Worm (Caenorhabditis elegans) whole organism, L4 larva: ENCODE results near the gene B0252.5.

Experiments used
- F10B5.3 ChIP-seq: sonication (generic microtip); optimal IDR thresholded peaks from 2 replicates; lab custom pipeline; 2016; ENCODE audit warnings: mild to moderate bottlenecking, missing genetic modification characterization, missing compliant biosample characterization
- F49E8.2 ChIP-seq: sonication (generic microtip); optimal IDR thresholded peaks from 2 replicates; lab custom pipeline; 2016; ENCODE audit warnings: missing compliant biosample characterization, mild to moderate bottlenecking, missing genetic modification characterization, borderline replicate concordance
- T20F7.1 ChIP-seq: fragments of 200-800 bp; sonication (Bioruptor generic); optimal IDR thresholded peaks from 2 replicates; lab custom pipeline; 2018; ENCODE audit warnings: mild to moderate bottlenecking, missing genetic modification characterization, missing compliant biosample characterization
- aha-1 ChIP-seq: fragments of 150-350 bp; peaks from one replicate; lab custom pipeline; 2014; ENCODE audit warnings: missing biosample characterization, missing genetic modification characterization
- arid-1 ChIP-seq: fragments of 200-800 bp; sonication (Bioruptor generic); conservative IDR thresholded peaks from 2 replicates; pipeline ENCODE4 v1.3.6; 2022; ENCODE audit warnings: missing genetic modification reagents, missing genetic modification characterization, missing compliant biosample characterization
- ceh-20 ChIP-seq: fragments of 200-800 bp; sonication (Bioruptor generic); IDR thresholded peaks from 2 replicates; pipeline ENCODE4 v1.3.6; 2022; ENCODE audit warnings: missing genetic modification reagents, missing genetic modification characterization, missing compliant biosample characterization
- ceh-32 ChIP-seq: sonication (generic microtip); optimal IDR thresholded peaks from 2 replicates; lab custom pipeline; 2016; ENCODE audit warnings: mild to moderate bottlenecking, missing genetic modification characterization, missing compliant biosample characterization; ENCODE audit not compliant: poor library complexity
- ceh-44 ChIP-seq: fragments of 200-800 bp; sonication (Bioruptor generic); IDR thresholded peaks from 2 replicates; pipeline ENCODE4 v1.3.6; 2022; ENCODE audit warnings: missing genetic modification reagents, missing genetic modification characterization, missing compliant biosample characterization
- ces-1 ChIP-seq: fragments of 150-350 bp; sonication (generic microtip); optimal IDR thresholded peaks from 4 replicates; lab custom pipeline; 2014; ENCODE audit warnings: missing biosample characterization, missing genetic modification reagents, missing genetic modification characterization
- cey-2 ChIP-seq: sonication (generic microtip); optimal IDR thresholded peaks from 3 replicates; lab custom pipeline; 2017; ENCODE audit warnings: missing genetic modification characterization, mild to moderate bottlenecking, missing compliant biosample characterization, antibody characterized with exemption, borderline replicate concordance; ENCODE audit not compliant: insufficient read depth
- ctbp-1 ChIP-seq: fragments of 200-800 bp; sonication (Bioruptor generic); IDR thresholded peaks from 2 replicates; pipeline ENCODE4 v1.3.6; 2022; ENCODE audit warnings: missing genetic modification reagents, missing genetic modification characterization, missing compliant biosample characterization
- daf-16 ChIP-seq, 3 experiments: sonication (generic microtip); optimal IDR thresholded peaks; 2 replicates each; lab custom pipeline; 2016 to 2017; ENCODE audit warnings: missing genetic modification characterization in 3 of 3, missing genetic modification reagents in 3 of 3, mild to moderate bottlenecking in 2 of 3, missing compliant biosample characterization in 2 of 3, missing biosample characterization in 1 of 3, moderate library complexity in 1 of 3
- daf-8 ChIP-seq: fragments of 200-800 bp; sonication (Bioruptor generic); IDR thresholded peaks from 2 replicates; pipeline ENCODE4 v1.3.6; 2022; ENCODE audit warnings: missing genetic modification characterization, missing compliant biosample characterization
- dmd-6 ChIP-seq: fragments of 200-800 bp; sonication (Bioruptor generic); IDR thresholded peaks from 2 replicates; pipeline ENCODE4 v1.3.6; 2022; ENCODE audit warnings: missing genetic modification reagents, missing genetic modification characterization, missing compliant biosample characterization
- dmd-8 ChIP-seq: fragments of 200-800 bp; sonication (Bioruptor generic); IDR thresholded peaks from 2 replicates; pipeline ENCODE4 v1.3.6; 2022; ENCODE audit warnings: missing genetic modification characterization, missing compliant biosample characterization
- dmd-9 ChIP-seq: fragments of 200-800 bp; sonication (Bioruptor generic); IDR thresholded peaks from 2 replicates; pipeline ENCODE4 v1.3.6; 2022; ENCODE audit warnings: missing genetic modification reagents, missing genetic modification characterization, missing compliant biosample characterization
- egl-43 ChIP-seq: fragments of 200-800 bp; sonication (Bioruptor generic); IDR thresholded peaks from 2 replicates; pipeline ENCODE4 v1.3.6; 2022; ENCODE audit warnings: missing genetic modification reagents, missing genetic modification characterization, missing compliant biosample characterization
- fkh-10 ChIP-seq: fragments of 150-350 bp; optimal IDR thresholded peaks from 2 replicates; lab custom pipeline; 2014; ENCODE audit warnings: missing biosample characterization, missing genetic modification reagents, missing genetic modification characterization
- fos-1 ChIP-seq: fragments of 150-350 bp; optimal IDR thresholded peaks from 2 replicates; lab custom pipeline; 2014; ENCODE audit warnings: missing biosample characterization, missing genetic modification characterization
- hif-1 ChIP-seq, 2 experiments: sonication (generic microtip); optimal IDR thresholded peaks; 2 replicates each; lab custom pipeline; 2016 to 2017; ENCODE audit warnings: missing compliant biosample characterization in 2 of 2, missing genetic modification characterization in 2 of 2, missing genetic modification reagents in 2 of 2, missing genotype in 2 of 2, mild to moderate bottlenecking in 1 of 2
- hlh-11 ChIP-seq: fragments of 200-800 bp; sonication (Bioruptor generic); optimal IDR thresholded peaks from 2 replicates; lab custom pipeline; 2018; ENCODE audit warnings: mild to moderate bottlenecking, missing genetic modification characterization, missing compliant biosample characterization
- hlh-30 ChIP-seq: sonication (generic microtip); optimal IDR thresholded peaks from 2 replicates; lab custom pipeline; 2017; ENCODE audit warnings: antibody characterized with exemption, mild to moderate bottlenecking, missing genetic modification characterization, missing compliant biosample characterization; ENCODE audit not compliant: insufficient read depth
- hmg-1.1 ChIP-seq: fragments of 200-800 bp; sonication (Bioruptor generic); IDR thresholded peaks from 2 replicates; pipeline ENCODE4 v1.3.6; 2022; ENCODE audit warnings: missing genetic modification reagents, missing genetic modification characterization, missing compliant biosample characterization
- lin-13 ChIP-seq: fragments of 150-350 bp; optimal IDR thresholded peaks from 2 replicates; lab custom pipeline; 2014; ENCODE audit warnings: missing biosample characterization, missing genetic modification reagents, missing genetic modification characterization
- lin-29 ChIP-seq: fragments of 200-800 bp; sonication (Bioruptor generic); IDR thresholded peaks from 2 replicates; pipeline ENCODE4 v1.3.6; 2022; ENCODE audit warnings: missing genetic modification reagents, missing genetic modification characterization, missing compliant biosample characterization
- lin-38 ChIP-seq: fragments of 200-800 bp; sonication (Bioruptor generic); IDR thresholded peaks from 2 replicates; pipeline ENCODE4 v1.3.6; 2022; ENCODE audit warnings: missing genetic modification reagents, missing genetic modification characterization, missing compliant biosample characterization
- lir-3 ChIP-seq: sonication (generic microtip); optimal IDR thresholded peaks from 2 replicates; lab custom pipeline; 2016; ENCODE audit warnings: mild to moderate bottlenecking, missing genetic modification characterization, missing compliant biosample characterization
- lsy-2 ChIP-seq, 2 experiments: fragments of 150-350 bp in 1 of 2; sonication (generic microtip) in 1 of 2; optimal IDR thresholded peaks; 2 replicates each; lab custom pipeline; 2014 to 2017; ENCODE audit warnings: missing biosample characterization in 2 of 2, missing genetic modification characterization in 2 of 2
- madf-9 ChIP-seq: fragments of 200-800 bp; sonication (Bioruptor generic); conservative IDR thresholded peaks from 2 replicates; pipeline ENCODE4 v1.3.6; 2022; ENCODE audit warnings: missing genetic modification reagents, missing genetic modification characterization, missing compliant biosample characterization
- mdl-1 ChIP-seq, 2 experiments: fragments of 150-350 bp in 1 of 2; sonication (generic microtip) in 1 of 2; optimal IDR thresholded peaks; 2 replicates each; lab custom pipeline; 2014 to 2017; ENCODE audit warnings: missing biosample characterization in 2 of 2, missing genetic modification characterization in 2 of 2
- mep-1 ChIP-seq: fragments of 150-350 bp; sonication (generic microtip); optimal IDR thresholded peaks from 3 replicates; lab custom pipeline; 2014; ENCODE audit warnings: missing biosample characterization, missing genetic modification characterization
- mes-2 ChIP-seq: sonication (generic microtip); optimal IDR thresholded peaks from 2 replicates; lab custom pipeline; 2016; ENCODE audit warnings: missing genotype, mild to moderate bottlenecking, missing genetic modification characterization, missing compliant biosample characterization; ENCODE audit not compliant: poor library complexity, severe bottlenecking
- nhr-102 ChIP-seq: sonication (generic microtip); optimal IDR thresholded peaks from 2 replicates; lab custom pipeline; 2016; ENCODE audit warnings: mild to moderate bottlenecking, missing genetic modification characterization, moderate library complexity, missing compliant biosample characterization
- nhr-25 ChIP-seq: sonication (generic microtip); optimal IDR thresholded peaks from 2 replicates; lab custom pipeline; 2017; ENCODE audit warnings: missing genetic modification characterization, mild to moderate bottlenecking, missing compliant biosample characterization, antibody characterized with exemption, moderate library complexity, borderline replicate concordance; ENCODE audit not compliant: insufficient read depth
- nhr-42 ChIP-seq: fragments of 200-800 bp; sonication (Bioruptor generic); IDR thresholded peaks from 2 replicates; pipeline ENCODE4 v1.3.6; 2022; ENCODE audit warnings: missing genetic modification characterization, missing compliant biosample characterization
- nhr-6 ChIP-seq: fragments of 150-350 bp; optimal IDR thresholded peaks from 2 replicates; lab custom pipeline; 2014; ENCODE audit warnings: missing biosample characterization, missing genetic modification characterization
- nhr-77 ChIP-seq: fragments of 150-350 bp; optimal IDR thresholded peaks from 2 replicates; lab custom pipeline; 2014; ENCODE audit warnings: missing biosample characterization, missing genetic modification characterization
- pha-4 ChIP-seq, 2 experiments: fragments of 150-350 bp in 1 of 2; fragments of 200-800 bp in 1 of 2; sonication (Bioruptor generic) in 1 of 2; IDR thresholded peaks in 1 of 2; optimal IDR thresholded peaks in 1 of 2; 2 replicates each; pipeline versions ENCODE4 v1.3.6 to Lab custom; 2014 to 2022; ENCODE audit warnings: missing genetic modification characterization in 2 of 2, missing genetic modification reagents in 2 of 2, missing biosample characterization in 1 of 2, missing compliant biosample characterization in 1 of 2
- php-3 ChIP-seq: fragments of 200-800 bp; sonication (Bioruptor generic); IDR thresholded peaks from 2 replicates; pipeline ENCODE4 v1.3.6; 2022; ENCODE audit warnings: missing genetic modification reagents, missing genetic modification characterization, missing compliant biosample characterization
- pqm-1 ChIP-seq: sonication (generic microtip); optimal IDR thresholded peaks from 2 replicates; lab custom pipeline; 2017; ENCODE audit warnings: missing biosample characterization, missing genetic modification characterization
- skn-1 ChIP-seq: fragments of 150-350 bp; optimal IDR thresholded peaks from 2 replicates; lab custom pipeline; 2014; ENCODE audit warnings: missing biosample characterization, missing genetic modification characterization
- snpc-1.2 ChIP-seq: fragments of 200-800 bp; sonication (Bioruptor generic); IDR thresholded peaks from 2 replicates; pipeline ENCODE4 v1.3.6; 2022; ENCODE audit warnings: missing genetic modification reagents, missing genetic modification characterization, missing compliant biosample characterization
- spr-3 ChIP-seq: fragments of 200-800 bp; sonication (Bioruptor generic); optimal IDR thresholded peaks from 2 replicates; lab custom pipeline; 2018; ENCODE audit warnings: mild to moderate bottlenecking, missing genetic modification characterization, missing compliant biosample characterization
- tra-1 ChIP-seq: fragments of 200-800 bp; sonication (Bioruptor generic); IDR thresholded peaks from 2 replicates; pipeline ENCODE4 v1.3.6; 2022; ENCODE audit warnings: missing genetic modification reagents, missing genetic modification characterization, missing compliant biosample characterization
- zfp-3 ChIP-seq: fragments of 200-800 bp; sonication (Bioruptor generic); conservative IDR thresholded peaks from 2 replicates; pipeline ENCODE4 v1.3.6; 2022; ENCODE audit warnings: missing genetic modification reagents, missing genetic modification characterization, missing compliant biosample characterization

Gene B0252.5

ce11 chrII:6927034-6927433, 8.4 kb upstream of the B0252.5 start:
- TF ChIP-seq ceh-20 (0 out of 2 replicates have a peak, but pooled peaks have one; percentile 16), cey-2 (tag; lab: Kevin White, UChicago) (no peak), hmg-1.1 (0 out of 2 replicates have a peak, but pooled peaks have one; percentile 23), nhr-77 (no peak), lir-3 (tag; lab: Kevin White, UChicago) (no peak), snpc-1.2 (GFP tag; lab: Robert Waterston, UW) (no peak), ceh-44 (GFP tag; lab: Robert Waterston, UW) (no peak), hlh-30 (tag; lab: Kevin White, UChicago) (no peak), aha-1 (peak; percentile 93), dmd-6 (peak; percentile 8; the same call in 1 of the 2 replicates)

ce11 chrII:6926488-6926887, 7.8 kb upstream of the B0252.5 start:
- TF ChIP-seq mdl-1 (tag; optimal IDR thresholded peaks at IDR 0.05; lab: Kevin White, UChicago), result peak; percentile 61 to 91
- TF ChIP-seq ctbp-1 (GFP tag; lab: Robert Waterston, UW), result peak; percentile 72
- TF ChIP-seq fkh-10 (GFP tag; lab: Kevin White, UChicago), result peak; percentile 42
- no peak for TF ChIP-seq dmd-8 (GFP tag; lab: Robert Waterston, UW)
- peak; percentile 83 for TF ChIP-seq mes-2 (tag; lab: Kevin White, UChicago)
- no peak for TF ChIP-seq spr-3 (GFP tag; lab: Kevin White, UChicago)
- no peak for TF ChIP-seq nhr-6 (tag; lab: Kevin White, UChicago)
- TF ChIP-seq dmd-9, result no peak
- peak; percentile 14 for TF ChIP-seq nhr-25 (tag; lab: Kevin White, UChicago)
- TF ChIP-seq F49E8.2 (tag; lab: Kevin White, UChicago), result no peak
- peak; percentile 46 to 79 for TF ChIP-seq lsy-2 (tag; optimal IDR thresholded peaks at IDR 0.05; lab: Kevin White, UChicago)
- TF ChIP-seq aha-1, result peak; percentile 52
- peak; percentile 41 for TF ChIP-seq lin-38 (GFP tag; lab: Robert Waterston, UW)
- peak; percentile 87 for TF ChIP-seq hmg-1.1
- no peak for TF ChIP-seq nhr-42 (GFP tag; lab: Robert Waterston, UW)
- peak; percentile 56 for TF ChIP-seq lin-13
- TF ChIP-seq mep-1, result peak; percentile 91
- no peak for TF ChIP-seq fos-1 (tag; lab: Kevin White, UChicago)
- peak; percentile 63; the same call in 1 of the 2 replicates for TF ChIP-seq php-3
- TF ChIP-seq ceh-32 (tag; lab: Kevin White, UChicago), result peak; percentile 0
- peak; percentile 64 for TF ChIP-seq T20F7.1 (GFP tag; lab: Kevin White, UChicago)
- TF ChIP-seq madf-9 (GFP tag; lab: Robert Waterston, UW), result peak; percentile 31; the same call in 1 of the 2 replicates
- TF ChIP-seq hlh-11, result peak; percentile 94
- no peak for TF ChIP-seq daf-8 (GFP tag; lab: Robert Waterston, UW)
- peak; percentile 68 for TF ChIP-seq pqm-1 (tag; lab: Kevin White, UChicago)
- peak; percentile 47 for TF ChIP-seq nhr-102 (tag; lab: Kevin White, UChicago)
- peak; percentile 37; the same call in 1 of the 2 replicates for TF ChIP-seq egl-43
- TF ChIP-seq arid-1 (GFP tag; lab: Robert Waterston, UW), result peak; percentile 23; the same call in 1 of the 2 replicates
- TF ChIP-seq daf-16 (GFP tag; optimal IDR thresholded peaks at IDR 0.05; lab: Kevin White, UChicago), result peak; percentile 18 to 40
- peak; percentile 69 for TF ChIP-seq daf-16 (tag; optimal IDR thresholded peaks at IDR 0.05; lab: Kevin White, UChicago)
- TF ChIP-seq skn-1 (tag; lab: Kevin White, UChicago), result no peak
- peak; percentile 82 for TF ChIP-seq tra-1 (GFP tag; lab: Robert Waterston, UW)
- TF ChIP-seq pha-4 (GFP tag; IDR thresholded peaks at IDR 0.05; lab: Robert Waterston, UW), result peak; percentile 76; the same call in 1 of the 2 replicates
- TF ChIP-seq pha-4 (tag; optimal IDR thresholded peaks at IDR 0.05; lab: Kevin White, UChicago), result peak; percentile 30
- TF ChIP-seq F10B5.3 (tag; lab: Kevin White, UChicago), result peak; percentile 9
- no peak for TF ChIP-seq ces-1 (GFP tag; lab: Kevin White, UChicago)
- TF ChIP-seq zfp-3 (GFP tag; lab: Robert Waterston, UW), result 0 out of 2 replicates have a peak, but pooled peaks have one; percentile 16
- peak; percentile 56 for TF ChIP-seq nhr-77
- peak; percentile 18 to 74 for TF ChIP-seq hif-1 (tag; optimal IDR thresholded peaks at IDR 0.05; lab: Kevin White, UChicago)
- no peak for TF ChIP-seq lin-29 (GFP tag; lab: Robert Waterston, UW)
- TF ChIP-seq dmd-6, result peak; percentile 83
- peak; percentile 13; the same call in 1 of the 2 replicates for TF ChIP-seq ceh-20
